Fruit fly (Drosophila melanogaster) S2 (cell line): Measurements from ENCODE around the gene bon.

Source experiments
- CG8478 ChIP-seq: fragments of >200 bp; optimal IDR thresholded peaks from 2 replicates; lab custom pipeline; 2018
- CTCF ChIP-seq, 2 experiments: fragments of >200 bp; optimal IDR thresholded peaks; 2 replicates each; lab custom pipeline; 2018

DNA sequence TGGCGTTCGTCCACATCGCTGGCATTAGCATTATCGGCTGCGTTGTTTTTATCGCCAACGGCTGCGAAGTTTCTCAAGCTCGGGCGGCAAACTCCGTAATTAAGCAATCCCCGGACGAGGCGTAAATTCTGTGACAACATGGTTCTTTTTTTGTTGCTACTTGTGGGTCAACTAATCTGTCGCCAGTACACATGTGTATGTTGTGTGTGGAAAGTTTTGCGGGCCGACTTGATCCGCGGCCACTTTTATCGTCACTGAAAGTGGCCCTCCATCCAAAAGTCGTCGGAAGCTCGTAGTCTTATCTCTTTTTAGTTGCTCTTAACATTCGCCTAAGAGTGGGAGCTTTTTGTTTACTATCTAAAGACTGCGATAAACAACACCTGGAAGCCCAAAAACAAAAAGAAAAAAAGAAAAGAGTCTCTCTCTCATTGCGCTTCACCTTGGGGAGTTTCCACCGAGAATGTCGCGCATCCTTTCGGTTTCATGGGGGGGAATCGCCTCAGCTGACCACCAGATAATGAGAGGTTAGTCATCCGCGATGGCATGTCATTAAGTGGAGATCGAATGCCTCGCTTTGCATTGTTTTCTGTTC is 29.0 kb upstream of the bon start, which contains the start of gene CG10877:
- no peak for TF ChIP-seq CG8478
- no peak for TF ChIP-seq CTCF (optimal IDR thresholded peaks at IDR 0.05; lab: Kevin White, UChicago)
